Worm (Caenorhabditis elegans): Measurements from ENCODE around the gene dot-1.3.

DNA sequence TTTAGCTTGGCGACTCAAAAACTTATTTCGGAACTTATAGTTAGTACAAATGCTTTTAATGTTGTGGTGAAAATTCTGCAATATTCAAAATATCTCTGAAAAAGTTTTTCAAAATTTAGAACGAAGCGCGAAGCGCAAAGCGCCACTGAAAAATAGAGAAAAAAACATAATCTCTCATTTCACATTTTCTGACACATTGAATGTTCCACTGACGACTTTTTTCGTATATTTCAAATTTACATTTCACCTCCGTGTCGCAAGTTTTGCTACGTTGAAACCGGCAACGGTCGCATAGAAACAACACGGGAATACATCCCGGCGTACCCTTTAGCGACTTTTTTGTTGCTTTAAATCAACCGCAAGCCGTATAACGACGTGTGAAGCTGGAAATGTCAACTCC lies 45.7 kb upstream of the dot-1.3 start, which contains the start of gene F42F12.14:
- no peak for TF ChIP-seq nfya-1 (tag; optimal IDR thresholded peaks at IDR 0.05)
- TF ChIP-seq dve-1 (tag; optimal IDR thresholded peaks at IDR 0.05) = no peak
- no peak for TF ChIP-seq ztf-16 (tag; optimal IDR thresholded peaks at IDR 0.05)
- no peak for TF ChIP-seq elt-2 (tag; optimal IDR thresholded peaks at IDR 0.05)
- no peak for TF ChIP-seq ama-1 (optimal IDR thresholded peaks at IDR 0.05)
- TF ChIP-seq F13H6.1 (tag; optimal IDR thresholded peaks at IDR 0.05) = no peak
- no peak for TF ChIP-seq eyg-1 (tag; optimal IDR thresholded peaks at IDR 0.05)
- no peak for TF ChIP-seq lin-11 (tag; optimal IDR thresholded peaks at IDR 0.05)
- TF ChIP-seq sox-4 (tag; optimal IDR thresholded peaks at IDR 0.05) = no peak
- TF ChIP-seq gmeb-2 (tag; optimal IDR thresholded peaks at IDR 0.05) = no peak
- no peak for TF ChIP-seq npax-4 (tag; optimal IDR thresholded peaks at IDR 0.05)
